Fruit fly (Drosophila melanogaster): ENCODE data around the gene Vps16B.
A peak's percentile ranks its signal among the peaks of the same experiment; 100 is the strongest.

Gene Vps16B

DNA sequence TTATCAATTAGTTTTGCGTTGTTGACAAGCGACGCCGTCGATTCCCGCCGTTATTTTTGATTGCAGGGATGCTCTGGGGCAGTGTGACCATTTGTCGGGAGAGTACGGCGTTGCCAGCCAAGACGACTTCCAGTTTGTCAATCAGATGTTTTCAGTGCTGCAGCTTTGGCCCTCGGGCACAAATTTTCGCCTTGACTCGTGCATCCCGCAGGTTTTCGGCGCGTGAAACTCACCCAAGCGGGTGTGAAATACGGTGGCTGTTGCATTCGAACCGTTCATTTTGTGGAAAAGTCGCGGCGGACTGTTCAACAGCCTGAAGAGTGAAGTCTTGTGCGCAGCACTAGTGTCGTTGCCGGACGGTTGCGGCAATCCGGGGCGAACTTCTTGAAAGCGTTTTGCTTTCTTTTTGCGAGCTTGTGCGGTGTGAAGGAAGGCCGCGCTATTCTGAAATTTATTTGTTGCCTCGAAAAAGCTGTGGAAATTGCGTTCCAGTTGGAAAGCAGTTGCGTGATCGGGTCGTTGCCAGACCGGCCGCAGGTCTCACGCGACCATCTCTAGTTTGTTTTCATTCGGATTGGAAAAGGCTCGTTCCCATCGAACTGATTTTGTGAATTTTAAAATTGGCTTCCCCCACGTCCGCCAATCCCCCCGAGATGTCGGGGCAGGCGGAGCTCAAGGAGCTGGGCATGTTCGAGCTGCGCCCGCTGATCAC is 9.4 kb downstream of the Vps16B start, which contains the start of the genes ca and ncd (continued):
- TF ChIP-seq mam (GFP tag; optimal IDR thresholded peaks at IDR 0.05) (peak; percentile 14), ttk (GFP tag; IDR thresholded peaks at IDR 0.05) (no peak), Optix (GFP tag; IDR thresholded peaks at IDR 0.05) (no peak), CG11456 (GFP tag; IDR thresholded peaks at IDR 0.05) (no peak), ranshi (GFP tag; IDR thresholded peaks at IDR 0.05) (no peak), CG1233 (GFP tag; optimal IDR thresholded peaks at IDR 0.05) (no peak), CG17912 (GFP tag; optimal IDR thresholded peaks at IDR 0.05) (no peak), CG17829 (tag; optimal IDR thresholded peaks at IDR 0.05) (no peak), ara (GFP tag; IDR thresholded peaks at IDR 0.05) (no peak), CG11695 (GFP tag; IDR thresholded peaks at IDR 0.05) (no peak), CG1603 (tag; optimal IDR thresholded peaks at IDR 0.05) (no peak), CG34376 (GFP tag; optimal IDR thresholded peaks at IDR 0.05) (no peak), ci (GFP tag; IDR thresholded peaks at IDR 0.05) (no peak), btn (GFP tag; optimal IDR thresholded peaks at IDR 0.05) (no peak), ewg (GFP tag; optimal IDR thresholded peaks at IDR 0.05) (no peak), D19B (GFP tag; optimal IDR thresholded peaks at IDR 0.05) (no peak), hbn (GFP tag; IDR thresholded peaks at IDR 0.05; ENCODE audit: partially characterized antibody) (peak; percentile 44; the same call in 1 of the 2 replicates), CG6254 (GFP tag; optimal IDR thresholded peaks at IDR 0.05) (no peak), CG32772 (GFP tag; IDR thresholded peaks at IDR 0.05) (no peak), CG4328 (GFP tag; optimal IDR thresholded peaks at IDR 0.05) (no peak), CG5953 (GFP tag; IDR thresholded peaks at IDR 0.05) (no peak), lab (GFP tag; optimal IDR thresholded peaks at IDR 0.05) (no peak), dati (GFP tag; IDR thresholded peaks at IDR 0.05) (no peak), zf30C (GFP tag; optimal IDR thresholded peaks at IDR 0.05) (no peak), CG15514 (GFP tag; optimal IDR thresholded peaks at IDR 0.05) (no peak), chif (GFP tag; optimal IDR thresholded peaks at IDR 0.05) (no peak), CG9876 (GFP tag; optimal IDR thresholded peaks at IDR 0.05) (no peak), Ssrp (tag; optimal IDR thresholded peaks at IDR 0.05) (no peak), CG4282 (GFP tag; optimal IDR thresholded peaks at IDR 0.05) (no peak), tgo (GFP tag; IDR thresholded peaks at IDR 0.05) (no peak), pum (GFP tag; optimal IDR thresholded peaks at IDR 0.05) (no peak), CG17359 (tag; optimal IDR thresholded peaks at IDR 0.05) (no peak), CG13624 (GFP tag; optimal IDR thresholded peaks at IDR 0.05) (peak; percentile 1), dmrt99B (tag; optimal IDR thresholded peaks at IDR 0.05) (no peak), bcd (GFP tag; optimal IDR thresholded peaks at IDR 0.05) (no peak), Xbp1 (GFP tag; optimal IDR thresholded peaks at IDR 0.05) (no peak), CG10431 (GFP tag; optimal IDR thresholded peaks at IDR 0.05) (no peak), ftz-f1 (GFP tag; optimal IDR thresholded peaks at IDR 0.05) (peak; percentile 72), cas (GFP tag; IDR thresholded peaks at IDR 0.05) (no peak), stwl (tag; optimal IDR thresholded peaks at IDR 0.05) (no peak), hkb (optimal IDR thresholded peaks at IDR 0.05) (no peak), hkb (GFP tag; IDR thresholded peaks at IDR 0.05) (no peak), CG14710 (tag; optimal IDR thresholded peaks at IDR 0.05) (peak; percentile 50), cato (GFP tag; optimal IDR thresholded peaks at IDR 0.05; ENCODE audit: borderline replicate concordance) (no peak), phol (tag; optimal IDR thresholded peaks at IDR 0.05) (peak; percentile 15), CG1832 (GFP tag; optimal IDR thresholded peaks at IDR 0.05) (no peak), CG9932 (GFP tag; IDR thresholded peaks at IDR 0.05) (no peak), CG3995 (GFP tag; optimal IDR thresholded peaks at IDR 0.05) (no peak), YL-1 (GFP tag; optimal IDR thresholded peaks at IDR 0.05) (peak; percentile 92), Ravus (GFP tag; IDR thresholded peaks at IDR 0.05) (no peak), Deaf1 (tag; optimal IDR thresholded peaks at IDR 0.05) (no peak)

Measured in whole organism, embryonic.